Fruit fly (Drosophila melanogaster): Measurements from ENCODE around the gene Lasp.

dm6 chr3L:16714193-16714538, 2.7 kb upstream of the Lasp start:
- TF ChIP-seq CG8478 (optimal IDR thresholded peaks at IDR 0.05) (no peak), CTCF (optimal IDR thresholded peaks at IDR 0.05) (no peak)

Measured in S2 (cell line).